Fruit fly (Drosophila melanogaster): ENCODE measurements around the gene CG9519.

The CG9519 gene

dm6 chrX:14862494-14862893 is 6.3 kb upstream of the CG9519 start:
- TF ChIP-seq CG31388 (GFP tag; optimal IDR thresholded peaks at IDR 0.05) (no peak), sens (GFP tag) (peak; percentile 69), gsb-n (tag; optimal IDR thresholded peaks at IDR 0.05) (no peak), vvl (GFP tag; IDR thresholded peaks at IDR 0.05) (0 out of 2 replicates have a peak, but pooled peaks have one; percentile 26), nau (GFP tag; optimal IDR thresholded peaks at IDR 0.05) (no peak), unpg (GFP tag; optimal IDR thresholded peaks at IDR 0.05) (no peak), Med (GFP tag) (peak; percentile 25), Pdp1 (GFP tag; optimal IDR thresholded peaks at IDR 0.05) (peak in 1 of 2 experiments; percentile 59), sd (tag; optimal IDR thresholded peaks at IDR 0.05) (peak; percentile 44)

- no peak for TF ChIP-seq corto (GFP tag; optimal IDR thresholded peaks at IDR 0.05)
- TF ChIP-seq CG15269 (tag; optimal IDR thresholded peaks at IDR 0.05): no peak
- no peak for TF ChIP-seq sna (GFP tag; IDR thresholded peaks at IDR 0.05; ENCODE audit: partially characterized antibody)
- no peak for TF ChIP-seq nerfin-2 (GFP tag; IDR thresholded peaks at IDR 0.05; ENCODE audit: partially characterized antibody)
- TF ChIP-seq ci (GFP tag; IDR thresholded peaks at IDR 0.05): no peak
- TF ChIP-seq NK7.1 (GFP tag; optimal IDR thresholded peaks at IDR 0.05): no peak
Measured at dm6 chrX:14858951-14859350, 2.8 kb upstream of the CG9519 start, which contains the start of gene CG46399. TSS of gene CG46399 (plus strand) at chrX:14859251.

- TF ChIP-seq Drgx (GFP tag; IDR thresholded peaks at IDR 0.05): peak; percentile 62
- TF ChIP-seq D19B (GFP tag; optimal IDR thresholded peaks at IDR 0.05): no peak
Measured at dm6 chrX:14857883-14858282, 1.7 kb upstream of the CG9519 start.

- TF ChIP-seq prd (optimal IDR thresholded peaks at IDR 0.05): no peak
- no peak for TF ChIP-seq prd (GFP tag; IDR thresholded peaks at IDR 0.05)
- TF ChIP-seq sd (tag; optimal IDR thresholded peaks at IDR 0.05): peak; percentile 0
- no peak for TF ChIP-seq croc (GFP tag; conservative IDR thresholded peaks at IDR 0.05)
- TF ChIP-seq Deaf1 (tag; optimal IDR thresholded peaks at IDR 0.05): peak; percentile 91
- peak; percentile 95 for TF ChIP-seq CG13894 (tag; optimal IDR thresholded peaks at IDR 0.05)
- no peak for TF ChIP-seq kah (GFP tag; optimal IDR thresholded peaks at IDR 0.05)
- peak in 1 of 2 experiments; percentile 24 for TF ChIP-seq Eip74EF (GFP tag; optimal IDR thresholded peaks at IDR 0.05)
- TF ChIP-seq chinmo (GFP tag; IDR thresholded peaks at IDR 0.05; ENCODE audit: partially characterized antibody): 0 out of 4 replicates have a peak, but pooled peaks have one; percentile 72
- peak in 1 of 2 experiments; percentile 8 for TF ChIP-seq Pdp1 (GFP tag; optimal IDR thresholded peaks at IDR 0.05)
Measured at dm6 chrX:14853153-14853672, 2.9 kb downstream of the CG9519 start, which contains the start of gene CG9521. TSS of gene CG9521 (minus strand) at chrX:14853269.

dm6 chrX:14850069-14850468 is 6.1 kb downstream of the CG9519 start:
- TF ChIP-seq Hr39 (optimal IDR thresholded peaks at IDR 0.05) (no peak), Meics (GFP tag; optimal IDR thresholded peaks at IDR 0.05) (peak; percentile 81), Six4 (GFP tag; optimal IDR thresholded peaks at IDR 0.05) (no peak)

- TF ChIP-seq CG8924 (tag; optimal IDR thresholded peaks at IDR 0.05) (peak; percentile 75), lov (optimal IDR thresholded peaks at IDR 0.05) (no peak), lov (GFP tag; IDR thresholded peaks at IDR 0.05) (peak; percentile 76; the same call in 2 of the 3 replicates), PHDP (tag; optimal IDR thresholded peaks at IDR 0.05) (peak; percentile 75), CG8765 (GFP tag; IDR thresholded peaks at IDR 0.05) (peak; percentile 53; the same call in 1 of the 2 replicates), fd3F (GFP tag; optimal IDR thresholded peaks at IDR 0.05) (peak; percentile 16), pfk (GFP tag; optimal IDR thresholded peaks at IDR 0.05) (no peak), wdn (GFP tag; IDR thresholded peaks at IDR 0.05) (peak; percentile 58; the same call in 1 of the 2 replicates), CG14441 (GFP tag; IDR thresholded peaks at IDR 0.05) (peak; percentile 39; the same call in 1 of the 2 replicates), CG18011 (GFP tag; optimal IDR thresholded peaks at IDR 0.05) (peak; percentile 8), tll (GFP tag; optimal IDR thresholded peaks at IDR 0.05) (no peak), CG6689 (GFP tag; IDR thresholded peaks at IDR 0.05) (peak; percentile 66), corto (GFP tag; optimal IDR thresholded peaks at IDR 0.05) (peak; percentile 34), CG42726 (GFP tag; IDR thresholded peaks at IDR 0.05; ENCODE audit: partially characterized antibody) (no peak)
Measured at dm6 chrX:14848755-14849354, 7.3 kb downstream of the CG9519 start, which contains the start of gene CG9522. TSS of gene CG9522 (minus strand) at chrX:14848808.

All from whole organism, embryonic.